Fruit fly (Drosophila melanogaster) whole organism, wandering third instar larva: ENCODE data around the gene Cpr23B.
A peak's percentile ranks its signal among the peaks of the same experiment; 100 is the strongest.

ENCODE experiments used
- CG9705 ChIP-seq: fragments of 200-800 bp; sonication (Bioruptor generic); optimal IDR thresholded peaks from 2 replicates; lab custom pipeline; 2018; ENCODE audit warnings: missing biosample characterization, mild to moderate bottlenecking, missing genetic modification characterization
- Dfd ChIP-seq: fragments of >200 bp; optimal IDR thresholded peaks from 2 replicates; lab custom pipeline; 2017; ENCODE audit warnings: missing biosample characterization, missing genetic modification characterization
- Dif ChIP-seq: fragments of 200-275, 200-300 bp; sonication (Bioruptor generic); optimal IDR thresholded peaks from 2 replicates; lab custom pipeline; 2018; ENCODE audit warnings: missing biosample characterization, missing genetic modification characterization; ENCODE audit not compliant: partially characterized antibody
- GATAd ChIP-seq: sonication (Bioruptor generic); optimal IDR thresholded peaks from 2 replicates; lab custom pipeline; 2016; ENCODE audit warnings: missing biosample characterization, missing genetic modification characterization
- HLH106 ChIP-seq: fragments of 200-800 bp; optimal IDR thresholded peaks from 3 replicates; lab custom pipeline; 2019; ENCODE audit warnings: missing biosample characterization, mild to moderate bottlenecking, missing genetic modification characterization, moderate library complexity
- Hnf4 ChIP-seq: fragments of 200-800 bp; sonication (Bioruptor generic); optimal IDR thresholded peaks from 2 replicates; lab custom pipeline; 2016; ENCODE audit warnings: missing biosample characterization, mild to moderate bottlenecking, missing genetic modification characterization
- Hr78 ChIP-seq: fragments of >200 bp; optimal IDR thresholded peaks from 2 replicates; lab custom pipeline; 2017; ENCODE audit warnings: missing biosample characterization, missing genetic modification characterization
- Jra ChIP-seq: sonication (Bioruptor generic); optimal IDR thresholded peaks from 2 replicates; lab custom pipeline; 2016; ENCODE audit warnings: missing biosample characterization, missing genetic modification characterization
- Mio ChIP-seq: sonication (Bioruptor generic); optimal IDR thresholded peaks from 2 replicates; lab custom pipeline; 2016; ENCODE audit warnings: missing biosample characterization, missing genetic modification characterization
- N ChIP-seq: fragments of >200 bp; optimal IDR thresholded peaks from 2 replicates; lab custom pipeline; 2018; ENCODE audit warnings: missing biosample characterization, missing external identifiers, missing genetic modification characterization
- OdsH ChIP-seq: fragments of 200-800 bp; sonication (Bioruptor generic); optimal IDR thresholded peaks from 2 replicates; lab custom pipeline; 2016; ENCODE audit warnings: missing biosample characterization, mild to moderate bottlenecking, missing genetic modification characterization
- Rel ChIP-seq, 2 experiments: fragments of 200-800 bp; sonication (Bioruptor generic) in 1 of 2; optimal IDR thresholded peaks; 2 replicates in 1 of 2; 3 replicates in 1 of 2; lab custom pipeline; 2016 to 2019; ENCODE audit warnings: mild to moderate bottlenecking in 2 of 2, missing biosample characterization in 2 of 2, missing genetic modification characterization in 2 of 2, moderate library complexity in 1 of 2
- Sp1 ChIP-seq: fragments of 200-800 bp; sonication (Bioruptor generic); optimal IDR thresholded peaks from 3 replicates; lab custom pipeline; 2019; ENCODE audit warnings: missing biosample characterization, mild to moderate bottlenecking, missing genetic modification characterization, moderate library complexity
- Vsx2 ChIP-seq: fragments of 200-300, 225-300 bp; sonication (Bioruptor generic); optimal IDR thresholded peaks from 2 replicates; lab custom pipeline; 2018; ENCODE audit warnings: missing biosample characterization, missing genetic modification characterization; ENCODE audit not compliant: partially characterized antibody
- brk ChIP-seq: fragments of 200-800 bp; sonication (Bioruptor generic); optimal IDR thresholded peaks from 2 replicates; lab custom pipeline; 2016; ENCODE audit warnings: missing biosample characterization, mild to moderate bottlenecking, missing genetic modification characterization
- dl ChIP-seq, 2 experiments: fragments of 175-275, 200-275 bp in 1 of 2; fragments of 200-275 bp in 1 of 2; sonication (Bioruptor generic); optimal IDR thresholded peaks; lab custom pipeline; 2018; ENCODE audit warnings: mild to moderate bottlenecking in 2 of 2, missing biosample characterization in 2 of 2, missing genetic modification characterization in 2 of 2, moderate library complexity in 2 of 2; ENCODE audit not compliant: partially characterized antibody in 2 of 2, insufficient read depth in 1 of 2
- dmrt93B ChIP-seq: fragments of 200-800 bp; sonication (Bioruptor generic); optimal IDR thresholded peaks from 2 replicates; lab custom pipeline; 2018; ENCODE audit warnings: missing biosample characterization, mild to moderate bottlenecking, missing genetic modification characterization
- dsf ChIP-seq: sonication (Bioruptor generic); optimal IDR thresholded peaks from 2 replicates; lab custom pipeline; 2016; ENCODE audit warnings: missing biosample characterization, missing genetic modification characterization, borderline replicate concordance
- foxo ChIP-seq, 2 experiments: fragments of 200-800 bp; sonication (Bioruptor generic); optimal IDR thresholded peaks; 2 replicates in 1 of 2; 3 replicates in 1 of 2; lab custom pipeline; 2016 to 2017; ENCODE audit warnings: missing biosample characterization in 2 of 2, missing genetic modification characterization in 2 of 2
- fru ChIP-seq: fragments of 200-800 bp; sonication (Bioruptor generic); optimal IDR thresholded peaks from 3 replicates; lab custom pipeline; 2016; ENCODE audit warnings: missing biosample characterization, mild to moderate bottlenecking, missing genetic modification characterization
- h ChIP-seq: fragments of 200-800 bp; sonication (Bioruptor generic); optimal IDR thresholded peaks from 3 replicates; lab custom pipeline; 2016; ENCODE audit warnings: missing biosample characterization, mild to moderate bottlenecking, missing genetic modification characterization
- jim ChIP-seq: fragments of 175-275, 200-325 bp; sonication (Bioruptor generic); optimal IDR thresholded peaks from 2 replicates; lab custom pipeline; 2016; ENCODE audit warnings: missing biosample characterization, mild to moderate bottlenecking, missing genetic modification characterization
- lola ChIP-seq: fragments of >200 bp; optimal IDR thresholded peaks from 2 replicates; lab custom pipeline; 2017; ENCODE audit warnings: missing biosample characterization, missing genetic modification characterization
- pan ChIP-seq: fragments of >200 bp; optimal IDR thresholded peaks from 2 replicates; lab custom pipeline; 2017
- psq ChIP-seq: fragments of 200-800 bp; sonication (Bioruptor generic); optimal IDR thresholded peaks from 3 replicates; lab custom pipeline; 2017; ENCODE audit warnings: missing biosample characterization, mild to moderate bottlenecking, missing genetic modification characterization, moderate library complexity
- rgr ChIP-seq: fragments of 200-800 bp; sonication (Bioruptor generic); optimal IDR thresholded peaks from 3 replicates; lab custom pipeline; 2016; ENCODE audit warnings: missing biosample characterization, mild to moderate bottlenecking, missing genetic modification characterization
- sage ChIP-seq: fragments of 200-800 bp; sonication (Bioruptor generic); optimal IDR thresholded peaks from 2 replicates; lab custom pipeline; 2016; ENCODE audit warnings: missing biosample characterization, mild to moderate bottlenecking, missing genetic modification characterization
- sv ChIP-seq: fragments of 200-800 bp; sonication (Bioruptor generic); optimal IDR thresholded peaks from 3 replicates; lab custom pipeline; 2016; ENCODE audit warnings: missing biosample characterization, missing genetic modification characterization
- woc ChIP-seq: sonication (Bioruptor generic); optimal IDR thresholded peaks from 2 replicates; lab custom pipeline; 2016; ENCODE audit warnings: missing biosample characterization, mild to moderate bottlenecking, missing genetic modification characterization

The Cpr23B gene

dm6 chr2L:2886226-2886569, 48.0 kb downstream of the Cpr23B start:
- no peak for TF ChIP-seq CG9705 (GFP tag; lab: Kevin White, UChicago)
- peak; percentile 17 for TF ChIP-seq fru (GFP tag; lab: Kevin White, UChicago)
- no peak for TF ChIP-seq h (GFP tag; lab: Kevin White, UChicago)
- TF ChIP-seq GATAd (GFP tag; lab: Kevin White, UChicago), result no peak
- TF ChIP-seq jim (GFP tag; lab: Kevin White, UChicago), result no peak
- TF ChIP-seq HLH106 (tag; lab: Kevin White, UChicago), result no peak
- TF ChIP-seq Jra, result no peak
- no peak for TF ChIP-seq woc (GFP tag; lab: Kevin White, UChicago)
- TF ChIP-seq foxo (GFP tag; optimal IDR thresholded peaks at IDR 0.05; lab: Kevin White, UChicago), result no peak
- TF ChIP-seq rgr (GFP tag; lab: Kevin White, UChicago), result no peak
- peak; percentile 90 for TF ChIP-seq N (GFP tag; lab: Kevin White, UChicago)
- TF ChIP-seq pan (lab: Kevin White, UChicago), result no peak
- peak; percentile 37 for TF ChIP-seq Hr78 (GFP tag; lab: Kevin White, UChicago)
- TF ChIP-seq dl (GFP tag; optimal IDR thresholded peaks at IDR 0.05; lab: Kevin White, UChicago; ENCODE audit: insufficient read depth in 1 of 2, partially characterized antibody in 2 of 2), result no peak

- TF ChIP-seq dsf (GFP tag; lab: Kevin White, UChicago) (no peak), HLH106 (tag; lab: Kevin White, UChicago) (no peak), dl (GFP tag; optimal IDR thresholded peaks at IDR 0.05; lab: Kevin White, UChicago; ENCODE audit: insufficient read depth in 1 of 2, partially characterized antibody in 2 of 2) (peak in 1 of 2 experiments; percentile 4), jim (GFP tag; lab: Kevin White, UChicago) (no peak), fru (GFP tag; lab: Kevin White, UChicago) (peak; percentile 92), Rel (GFP tag; optimal IDR thresholded peaks at IDR 0.05; lab: Kevin White, UChicago) (no peak), Rel (tag; optimal IDR thresholded peaks at IDR 0.05; lab: Kevin White, UChicago) (no peak), sv (no peak), Sp1 (peak; percentile 11), Dif (GFP tag; lab: Kevin White, UChicago) (peak; percentile 34), lola (GFP tag; lab: Kevin White, UChicago) (no peak), OdsH (GFP tag; lab: Kevin White, UChicago) (no peak), dmrt93B (GFP tag; lab: Kevin White, UChicago) (no peak), Dfd (GFP tag; lab: Kevin White, UChicago) (peak; percentile 41), sage (no peak), foxo (GFP tag; optimal IDR thresholded peaks at IDR 0.05; lab: Kevin White, UChicago) (peak in 1 of 2 experiments; percentile 32)
Observed at dm6 chr2L:2886613-2887537, 48.7 kb downstream of the Cpr23B start.

- TF ChIP-seq Sp1 (no peak), woc (GFP tag; lab: Kevin White, UChicago) (no peak), N (GFP tag; lab: Kevin White, UChicago) (no peak), Jra (no peak), dsf (GFP tag; lab: Kevin White, UChicago) (no peak), Hr78 (GFP tag; lab: Kevin White, UChicago) (no peak), sage (peak; percentile 75), rgr (GFP tag; lab: Kevin White, UChicago) (peak; percentile 12)
Observed at dm6 chr2L:2887760-2888600, 49.8 kb downstream of the Cpr23B start.

- no peak for TF ChIP-seq woc (GFP tag; lab: Kevin White, UChicago)
- TF ChIP-seq HLH106 (tag; lab: Kevin White, UChicago), result no peak
- peak; percentile 21 to 76 for TF ChIP-seq dl (GFP tag; optimal IDR thresholded peaks at IDR 0.05; lab: Kevin White, UChicago; ENCODE audit: insufficient read depth in 1 of 2, partially characterized antibody in 2 of 2)
- peak; percentile 63 for TF ChIP-seq Rel (GFP tag; optimal IDR thresholded peaks at IDR 0.05; lab: Kevin White, UChicago)
- TF ChIP-seq Rel (tag; optimal IDR thresholded peaks at IDR 0.05; lab: Kevin White, UChicago), result peak; percentile 39
- no peak for TF ChIP-seq pan (lab: Kevin White, UChicago)
- no peak for TF ChIP-seq foxo (GFP tag; optimal IDR thresholded peaks at IDR 0.05; lab: Kevin White, UChicago)
- TF ChIP-seq Hnf4 (GFP tag; lab: Kevin White, UChicago), result no peak
- TF ChIP-seq GATAd (GFP tag; lab: Kevin White, UChicago), result no peak
- no peak for TF ChIP-seq brk (GFP tag; lab: Kevin White, UChicago)
- no peak for TF ChIP-seq sv
- peak; percentile 71 for TF ChIP-seq Dif (GFP tag; lab: Kevin White, UChicago)
- TF ChIP-seq fru (GFP tag; lab: Kevin White, UChicago), result no peak
- no peak for TF ChIP-seq Vsx2
- TF ChIP-seq Mio (GFP tag; lab: Kevin White, UChicago), result no peak
- peak; percentile 15 for TF ChIP-seq rgr (GFP tag; lab: Kevin White, UChicago)
- TF ChIP-seq jim (GFP tag; lab: Kevin White, UChicago), result no peak
- TF ChIP-seq h (GFP tag; lab: Kevin White, UChicago), result peak; percentile 5
- TF ChIP-seq psq (GFP tag; lab: Kevin White, UChicago), result peak; percentile 85
- no peak for TF ChIP-seq CG9705 (GFP tag; lab: Kevin White, UChicago)
- TF ChIP-seq, all 38 proteins: peak for 6
Observed at dm6 chr2L:2888859-2889443, 50.7 kb downstream of the Cpr23B start.
